Fruit fly (Drosophila melanogaster) Kc167 (cell line): ENCODE data around the gene CG15021.

Experiments used
- Myc ChIP-seq: fragments of >200 bp; optimal IDR thresholded peaks from 2 replicates; lab custom pipeline; 2017; ENCODE audit warnings: missing external identifiers
- Sin3A ChIP-seq: fragments of >200 bp; optimal IDR thresholded peaks from 2 replicates; lab custom pipeline; 2018; ENCODE audit warnings: missing external identifiers
- h ChIP-seq: fragments of >200 bp; optimal IDR thresholded peaks from 3 replicates; lab custom pipeline; 2018; ENCODE audit warnings: missing external identifiers
- insv ChIP-seq: fragments of >200 bp; optimal IDR thresholded peaks from 3 replicates; lab custom pipeline; 2018; ENCODE audit warnings: missing external identifiers
- psq ChIP-seq: fragments of >200 bp; optimal IDR thresholded peaks from 2 replicates; lab custom pipeline; 2017; ENCODE audit warnings: missing external identifiers
- ttk ChIP-seq: sonication (Bioruptor generic); optimal IDR thresholded peaks from 2 replicates; lab custom pipeline; 2017; ENCODE audit warnings: missing external identifiers

- TF ChIP-seq Myc (lab: Kevin White, UChicago) (no peak), psq (no peak), h (lab: Kevin White, UChicago) (no peak), ttk (lab: Kevin White, UChicago) (no peak), insv (lab: Kevin White, UChicago) (no peak), Sin3A (no peak)
Measured at dm6 chr3L:4428918-4429546, 7.5 kb upstream of the CG15021 start, which contains the start of gene nAChRbeta1.
